Worm (Caenorhabditis elegans): ENCODE measurements around the gene shc-2.

- TF ChIP-seq him-1 (tag; optimal IDR thresholded peaks at IDR 0.05) (no peak), W03F9.2 (tag; optimal IDR thresholded peaks at IDR 0.05) (no peak)
Measured at ce11 chrII:4948118-4948517, 20.8 kb upstream of the shc-2 start.

Measured in whole organism, L4/young adult.